Fruit fly (Drosophila melanogaster) whole organism, embryonic: ENCODE measurements around the gene Ufsp2.

Experiments used
- ATbp ChIP-seq: fragments of 200-800 bp; sonication (Bioruptor generic); optimal IDR thresholded peaks from 2 replicates; lab custom pipeline; 2017; ENCODE audit warnings: missing biosample characterization, mild to moderate bottlenecking, missing genetic modification characterization, missing genetic modification reagents
- Bgb ChIP-seq: fragments of 200-800 bp; sonication (Bioruptor generic); IDR thresholded peaks from 2 replicates; pipeline ENCODE4 v1.3.6; 2022; ENCODE audit warnings: missing biosample characterization, missing genetic modification characterization; ENCODE audit not compliant: partially characterized antibody
- C15 ChIP-seq: fragments of 200-800 bp; sonication (Bioruptor generic); IDR thresholded peaks from 3 replicates; pipeline ENCODE4 v1.3.6; 2022; ENCODE audit warnings: missing biosample characterization, missing genetic modification characterization
- CG10147 ChIP-seq: fragments of 200-800 bp; sonication (Bioruptor generic); optimal IDR thresholded peaks from 2 replicates; lab custom pipeline; 2019; ENCODE audit warnings: missing biosample characterization, mild to moderate bottlenecking, missing genetic modification characterization, moderate library complexity
- CG10267 ChIP-seq: fragments of 200-800 bp; sonication (Bioruptor generic); optimal IDR thresholded peaks from 2 replicates; lab custom pipeline; 2018; ENCODE audit warnings: missing biosample characterization, mild to moderate bottlenecking, missing genetic modification characterization, moderate library complexity
- CG10274 ChIP-seq: fragments of 200-800 bp; sonication (Bioruptor generic); optimal IDR thresholded peaks from 3 replicates; lab custom pipeline; 2017; ENCODE audit warnings: missing biosample characterization, mild to moderate bottlenecking, missing genetic modification characterization
- CG10654 ChIP-seq: fragments of 200-800 bp; sonication (Bioruptor generic); optimal IDR thresholded peaks from 2 replicates; lab custom pipeline; 2016; ENCODE audit warnings: missing biosample characterization, missing genetic modification characterization
- CG11093 ChIP-seq: fragments of 200-800 bp; sonication (Bioruptor generic); IDR thresholded peaks from 3 replicates; pipeline ENCODE4 v1.3.6; 2022; ENCODE audit warnings: missing biosample characterization, missing genetic modification characterization
- CG11560 ChIP-seq: fragments of 200-800 bp; sonication (Bioruptor generic); IDR thresholded peaks from 3 replicates; pipeline ENCODE4 v1.3.6; 2022; ENCODE audit warnings: missing biosample characterization, missing genetic modification characterization
- CG12071 ChIP-seq: fragments of 200-800 bp; sonication (Bioruptor generic); optimal IDR thresholded peaks from 3 replicates; lab custom pipeline; 2018; ENCODE audit warnings: missing biosample characterization, mild to moderate bottlenecking, missing genetic modification characterization
- CG12104 ChIP-seq: fragments of 200-800 bp; sonication (Bioruptor generic); optimal IDR thresholded peaks from 3 replicates; lab custom pipeline; 2016; ENCODE audit warnings: missing biosample characterization, missing genetic modification characterization
- CG14667 ChIP-seq: fragments of 200-800 bp; sonication (Bioruptor generic); IDR thresholded peaks from 2 replicates; pipeline ENCODE4 v1.3.6; 2022; ENCODE audit warnings: missing biosample characterization, missing genetic modification characterization
- CG15011 ChIP-seq: fragments of 200-800 bp; sonication (Bioruptor generic); optimal IDR thresholded peaks from 3 replicates; lab custom pipeline; 2018; ENCODE audit warnings: missing biosample characterization, mild to moderate bottlenecking, missing genetic modification characterization
- CG15601 ChIP-seq: fragments of 200-800 bp; sonication (Bioruptor generic); optimal IDR thresholded peaks from 3 replicates; lab custom pipeline; 2019; ENCODE audit warnings: missing biosample characterization, mild to moderate bottlenecking, missing genetic modification characterization, moderate library complexity
- CG17359 ChIP-seq: fragments of 200-800 bp; sonication (Bioruptor generic); optimal IDR thresholded peaks from 3 replicates; lab custom pipeline; 2018; ENCODE audit warnings: missing biosample characterization, mild to moderate bottlenecking, missing genetic modification characterization, moderate library complexity
- CG17612 ChIP-seq: fragments of 200-800 bp; sonication (Bioruptor generic); IDR thresholded peaks from 2 replicates; pipeline ENCODE4 v1.3.6; 2022; ENCODE audit warnings: missing biosample characterization, missing genetic modification characterization
- CG2120 ChIP-seq: fragments of 200-800 bp; sonication (Bioruptor generic); optimal IDR thresholded peaks from 3 replicates; lab custom pipeline; 2016; ENCODE audit warnings: missing biosample characterization, missing genetic modification characterization
- CG30020 ChIP-seq: fragments of 200-800 bp; optimal IDR thresholded peaks from 2 replicates; lab custom pipeline; 2019; ENCODE audit warnings: missing biosample characterization, mild to moderate bottlenecking, missing genetic modification characterization, moderate library complexity
- CG31441 ChIP-seq: fragments of 200-800 bp; sonication (Bioruptor generic); IDR thresholded peaks from 2 replicates; pipeline ENCODE4 v1.3.6; 2022; ENCODE audit warnings: missing biosample characterization, missing genetic modification characterization
- CG32767 ChIP-seq: fragments of 200-800 bp; sonication (Bioruptor generic); IDR thresholded peaks from 2 replicates; pipeline ENCODE4 v1.3.6; 2022; ENCODE audit warnings: missing biosample characterization, missing genetic modification characterization
- CG3838 ChIP-seq: fragments of 200-800 bp; sonication (Bioruptor generic); optimal IDR thresholded peaks from 3 replicates; lab custom pipeline; 2016; ENCODE audit warnings: missing biosample characterization, missing genetic modification characterization
- CG43689 ChIP-seq: fragments of 200-800 bp; sonication (Bioruptor generic); IDR thresholded peaks from 2 replicates; pipeline ENCODE4 v1.3.6; 2022; ENCODE audit warnings: missing biosample characterization, missing genetic modification characterization
- CG4707 ChIP-seq: fragments of 200-800 bp; sonication (Bioruptor generic); optimal IDR thresholded peaks from 2 replicates; lab custom pipeline; 2018; ENCODE audit warnings: missing biosample characterization, mild to moderate bottlenecking, missing genetic modification characterization, moderate library complexity
- CG7271 ChIP-seq: fragments of 200-800 bp; sonication (Bioruptor generic); optimal IDR thresholded peaks from 2 replicates; lab custom pipeline; 2018; ENCODE audit warnings: missing biosample characterization, mild to moderate bottlenecking, missing genetic modification characterization, moderate library complexity
- CG7556 ChIP-seq: fragments of 200-800 bp; sonication (Bioruptor generic); optimal IDR thresholded peaks from 2 replicates; lab custom pipeline; 2017; ENCODE audit warnings: missing biosample characterization, mild to moderate bottlenecking, missing genetic modification characterization
- CG7745 ChIP-seq: fragments of 200-800 bp; sonication (Bioruptor generic); optimal IDR thresholded peaks from 2 replicates; lab custom pipeline; 2018; ENCODE audit warnings: missing biosample characterization, mild to moderate bottlenecking, missing genetic modification characterization, moderate library complexity
- CG8089 ChIP-seq: fragments of 200-800 bp; sonication (Bioruptor generic); optimal IDR thresholded peaks from 3 replicates; lab custom pipeline; 2016; ENCODE audit warnings: missing biosample characterization, missing genetic modification characterization
- CG9727 ChIP-seq: fragments of 200-800 bp; sonication (Bioruptor generic); optimal IDR thresholded peaks from 3 replicates; lab custom pipeline; 2017; ENCODE audit warnings: missing biosample characterization, mild to moderate bottlenecking, missing genetic modification characterization
- Dfd ChIP-seq, 2 experiments: fragments of >200 bp; optimal IDR thresholded peaks; 2 replicates each; lab custom pipeline; 2017; ENCODE audit warnings: missing biosample characterization in 2 of 2, missing genetic modification characterization in 2 of 2
- Dref ChIP-seq: fragments of 200-800 bp; sonication (Bioruptor generic); IDR thresholded peaks from 2 replicates; pipeline ENCODE4 v1.3.6; 2022; ENCODE audit warnings: missing biosample characterization, missing genetic modification characterization
- Drgx ChIP-seq: fragments of 200-800 bp; sonication (Bioruptor generic); IDR thresholded peaks from 2 replicates; pipeline ENCODE4 v1.3.6; 2022; ENCODE audit warnings: missing biosample characterization, missing genetic modification characterization
- HmgZ ChIP-seq: fragments of 200-800 bp; sonication (Bioruptor generic); optimal IDR thresholded peaks from 2 replicates; lab custom pipeline; 2018; ENCODE audit warnings: missing biosample characterization, mild to moderate bottlenecking, missing genetic modification characterization
- MTF-1 ChIP-seq: fragments of 200-800 bp; sonication (Bioruptor generic); optimal IDR thresholded peaks from 2 replicates; lab custom pipeline; 2018; ENCODE audit warnings: missing biosample characterization, mild to moderate bottlenecking, missing genetic modification characterization, borderline replicate concordance
- Myb ChIP-seq: fragments of 200-800 bp; sonication (Bioruptor generic); optimal IDR thresholded peaks from 2 replicates; lab custom pipeline; 2016; ENCODE audit warnings: missing biosample characterization, missing genetic modification characterization
- Neu2 ChIP-seq: fragments of 200-800 bp; sonication (Bioruptor generic); optimal IDR thresholded peaks from 3 replicates; lab custom pipeline; 2016; ENCODE audit warnings: missing biosample characterization, missing genetic modification characterization, borderline replicate concordance
- bcd ChIP-seq: fragments of 200-800 bp; sonication (Bioruptor generic); optimal IDR thresholded peaks from 2 replicates; lab custom pipeline; 2017; ENCODE audit warnings: missing biosample characterization, mild to moderate bottlenecking, missing genetic modification characterization
- btn ChIP-seq: fragments of 200-800 bp; sonication (Bioruptor generic); optimal IDR thresholded peaks from 2 replicates; lab custom pipeline; 2016; ENCODE audit warnings: missing biosample characterization, missing genetic modification characterization
- caup ChIP-seq: fragments of 200-800 bp; sonication (Bioruptor generic); optimal IDR thresholded peaks from 3 replicates; lab custom pipeline; 2017; ENCODE audit warnings: missing biosample characterization, mild to moderate bottlenecking, missing genetic modification characterization, moderate library complexity; ENCODE audit not compliant: severe bottlenecking
- chn ChIP-seq: fragments of 200-800 bp; sonication (Bioruptor generic); optimal IDR thresholded peaks from 2 replicates; lab custom pipeline; 2016; ENCODE audit warnings: missing biosample characterization, missing genetic modification characterization
- dm ChIP-seq: fragments of 200-800 bp; sonication (Bioruptor generic); optimal IDR thresholded peaks from 3 replicates; lab custom pipeline; 2016; ENCODE audit warnings: missing biosample characterization, missing genetic modification characterization
- dmrt11E ChIP-seq: fragments of 200-800 bp; sonication (Bioruptor generic); optimal IDR thresholded peaks from 3 replicates; lab custom pipeline; 2018; ENCODE audit warnings: missing biosample characterization, mild to moderate bottlenecking, missing genetic modification characterization, moderate library complexity
- exex ChIP-seq: fragments of 200-800 bp; sonication (Bioruptor generic); optimal IDR thresholded peaks from 4 replicates; lab custom pipeline; 2018; ENCODE audit warnings: missing biosample characterization, mild to moderate bottlenecking, missing genetic modification characterization, moderate library complexity
- fu2 ChIP-seq: fragments of 200-800 bp; sonication (Bioruptor generic); optimal IDR thresholded peaks from 2 replicates; lab custom pipeline; 2016; ENCODE audit warnings: missing biosample characterization, missing genetic modification characterization
- grn ChIP-seq: fragments of 200-800 bp; sonication (Bioruptor generic); optimal IDR thresholded peaks from 3 replicates; lab custom pipeline; 2017; ENCODE audit warnings: missing biosample characterization, missing genetic modification characterization
- gsb-n ChIP-seq: fragments of 200-800 bp; sonication (Bioruptor generic); optimal IDR thresholded peaks from 3 replicates; lab custom pipeline; 2018; ENCODE audit warnings: missing biosample characterization, mild to moderate bottlenecking, missing genetic modification characterization
- p53 ChIP-seq: fragments of 200-800 bp; sonication (Bioruptor generic); optimal IDR thresholded peaks from 2 replicates; lab custom pipeline; 2016; ENCODE audit warnings: missing biosample characterization, missing genetic modification characterization
- pum ChIP-seq: fragments of 200-800 bp; sonication (Bioruptor generic); optimal IDR thresholded peaks from 2 replicates; lab custom pipeline; 2016; ENCODE audit warnings: missing biosample characterization, missing genetic modification characterization
- unc-4 ChIP-seq: fragments of 200-800 bp; sonication (Bioruptor generic); IDR thresholded peaks from 2 replicates; pipeline ENCODE4 v1.3.6; 2022; ENCODE audit warnings: missing biosample characterization, missing genetic modification characterization; ENCODE audit not compliant: partially characterized antibody
- zen ChIP-seq: fragments of 200-800 bp; sonication (Bioruptor generic); optimal IDR thresholded peaks from 3 replicates; lab custom pipeline; 2018; ENCODE audit warnings: missing biosample characterization, mild to moderate bottlenecking, missing genetic modification characterization, moderate library complexity

Ufsp2 gene

dm6 chr3L:15619626-15620247 is 43.4 kb downstream of the Ufsp2 start, which contains the start of gene Phs (continued):
- TF ChIP-seq Dref (GFP tag; lab: Robert Waterston, UW) (peak; percentile 50), CG4707 (peak; percentile 59), CG10274 (GFP tag; lab: Kevin White, UChicago) (peak; percentile 43), ATbp (peak; percentile 67), CG10147 (GFP tag; lab: Kevin White, UChicago) (no peak), Neu2 (peak; percentile 0), grn (GFP tag; lab: Kevin White, UChicago) (no peak), fu2 (GFP tag; lab: Kevin White, UChicago) (peak; percentile 84), exex (tag; lab: Kevin White, UChicago) (no peak), CG17612 (GFP tag; lab: Robert Waterston, UW) (peak; percentile 53; the same call in 1 of the 2 replicates), pum (GFP tag; lab: Kevin White, UChicago) (peak; percentile 89), C15 (peak; percentile 51; the same call in 1 of the 3 replicates), MTF-1 (GFP tag; lab: Kevin White, UChicago) (peak; percentile 79), CG9727 (peak; percentile 10), CG10654 (GFP tag; lab: Kevin White, UChicago) (peak; percentile 82), CG32767 (GFP tag; lab: Robert Waterston, UW) (no peak), CG3838 (GFP tag; lab: Kevin White, UChicago) (peak; percentile 61), Bgb (GFP tag; lab: Robert Waterston, UW) (peak; percentile 65), Dfd (GFP tag; optimal IDR thresholded peaks at IDR 0.05; lab: Kevin White, UChicago) (no peak), CG17359 (tag; lab: Kevin White, UChicago) (peak; percentile 61), CG30020 (peak; percentile 16), bcd (GFP tag; lab: Kevin White, UChicago) (peak; percentile 76), CG8089 (GFP tag; lab: Kevin White, UChicago) (peak; percentile 76), HmgZ (tag; lab: Kevin White, UChicago) (peak; percentile 86), p53 (GFP tag; lab: Kevin White, UChicago) (peak; percentile 71), unc-4 (GFP tag; lab: Robert Waterston, UW) (0 out of 2 replicates have a peak, but pooled peaks have one; percentile 28), CG11560 (tag; lab: Robert Waterston, UW) (no peak), dm (GFP tag; lab: Kevin White, UChicago) (peak; percentile 70), CG7745 (tag; lab: Kevin White, UChicago) (peak; percentile 35), CG15011 (GFP tag; lab: Kevin White, UChicago) (peak; percentile 19), CG7271 (tag; lab: Kevin White, UChicago) (peak; percentile 49), chn (GFP tag; lab: Kevin White, UChicago) (peak; percentile 85), Myb (GFP tag; lab: Kevin White, UChicago) (peak; percentile 91), dmrt11E (tag; lab: Kevin White, UChicago) (peak; percentile 45), CG7556 (GFP tag; lab: Kevin White, UChicago) (peak; percentile 69), caup (peak; percentile 88), CG12071 (peak; percentile 74), CG15601 (tag; lab: Kevin White, UChicago) (peak; percentile 35), zen (tag; lab: Kevin White, UChicago) (peak; percentile 11), CG14667 (GFP tag; lab: Robert Waterston, UW) (0 out of 2 replicates have a peak, but pooled peaks have one; percentile 51), CG43689 (GFP tag; lab: Robert Waterston, UW) (no peak), CG11093 (GFP tag; lab: Robert Waterston, UW) (no peak), gsb-n (tag; lab: Kevin White, UChicago) (peak; percentile 96), Drgx (GFP tag; lab: Robert Waterston, UW) (peak; percentile 59), CG31441 (peak; percentile 46; the same call in 1 of the 2 replicates), CG12104 (GFP tag; lab: Kevin White, UChicago) (peak; percentile 22), CG2120 (peak; percentile 93), CG10267 (peak; percentile 100), btn (peak; percentile 78)
